Worm (Caenorhabditis elegans): Measurements from ENCODE around the gene taf-9.

DNA sequence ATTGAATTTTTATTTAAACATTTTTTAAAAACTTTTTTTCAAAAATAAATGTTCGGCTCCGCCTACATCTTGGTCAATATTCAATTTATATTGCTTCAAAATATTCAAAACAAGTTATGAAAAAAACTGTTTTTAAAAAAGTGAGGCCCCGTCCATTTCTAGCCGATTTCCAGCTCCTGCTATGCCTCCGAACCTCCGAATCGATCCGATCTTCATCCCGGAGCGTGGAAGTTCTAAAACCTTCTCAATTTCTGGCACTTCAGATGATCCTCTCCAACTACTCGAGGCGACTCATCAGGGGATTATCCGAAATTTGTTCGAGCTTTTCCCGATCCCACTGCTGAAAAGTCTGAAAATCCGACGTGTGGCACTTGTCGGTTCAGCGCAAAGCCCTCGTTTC is 9.9 kb upstream of the taf-9 start:
- no peak for TF ChIP-seq dao-5 (tag; optimal IDR thresholded peaks at IDR 0.05)
- TF ChIP-seq him-1 (tag; optimal IDR thresholded peaks at IDR 0.05), result no peak
- TF ChIP-seq W03F9.2 (tag; optimal IDR thresholded peaks at IDR 0.05), result no peak

Data from whole organism, L4/young adult.